Comparison of ENCODE assay signal across 1 fruit fly cellular context in genomic region chr2L:72752-73435, dm6.
TF ChIP-seq lines count a peak whose summit lies in the region.

No protein-coding gene starts in this region.

TF ChIP-seq in whole organism, embryonic, 481 proteins besides CTCF, POLR2A, EP300 and RAD21 (continued from another document and continues in another):
- no peak for TF ChIP-seq Bteb2 (GFP tag; optimal IDR thresholded peaks at IDR 0.05; lab: Kevin White, UChicago)
- TF ChIP-seq CG9876 (GFP tag; optimal IDR thresholded peaks at IDR 0.05; lab: Kevin White, UChicago) = peak; percentile 55
- TF ChIP-seq CG8765 (GFP tag; IDR thresholded peaks at IDR 0.05; lab: Robert Waterston, UW) = no peak
- no peak for TF ChIP-seq Hmx (GFP tag; optimal IDR thresholded peaks at IDR 0.05; lab: Kevin White, UChicago)
- no peak for TF ChIP-seq MTF-1 (GFP tag; optimal IDR thresholded peaks at IDR 0.05; lab: Kevin White, UChicago; ENCODE audit: borderline replicate concordance)
- peak; percentile 49 for TF ChIP-seq PHDP (tag; optimal IDR thresholded peaks at IDR 0.05; lab: Kevin White, UChicago)
- no peak for TF ChIP-seq Nf-YA (GFP tag; IDR thresholded peaks at IDR 0.05; lab: Robert Waterston, UW)
- TF ChIP-seq CrebB (tag; optimal IDR thresholded peaks at IDR 0.05; lab: Kevin White, UChicago) = peak; percentile 21
- TF ChIP-seq da (GFP tag; optimal IDR thresholded peaks at IDR 0.05; lab: Kevin White, UChicago) = no peak
- TF ChIP-seq vfl (GFP tag; optimal IDR thresholded peaks at IDR 0.05; lab: Kevin White, UChicago) = no peak
- TF ChIP-seq dimm (GFP tag; IDR thresholded peaks at IDR 0.05; lab: Robert Waterston, UW) = no peak
- TF ChIP-seq CG4424 (GFP tag; optimal IDR thresholded peaks at IDR 0.05; lab: Kevin White, UChicago) = peak; percentile 16
- peak; percentile 20 for TF ChIP-seq CG16863 (GFP tag; optimal IDR thresholded peaks at IDR 0.05; lab: Kevin White, UChicago)
- peak; percentile 91 for TF ChIP-seq CG13894 (tag; optimal IDR thresholded peaks at IDR 0.05; lab: Kevin White, UChicago)
- peak; percentile 39 for TF ChIP-seq Camta (GFP tag; optimal IDR thresholded peaks at IDR 0.05; lab: Kevin White, UChicago)
- no peak for TF ChIP-seq Xrp1 (GFP tag; IDR thresholded peaks at IDR 0.05; lab: Robert Waterston, UW)
- peak; percentile 2 for TF ChIP-seq stwl (tag; optimal IDR thresholded peaks at IDR 0.05; lab: Kevin White, UChicago)
- peak; percentile 90 for TF ChIP-seq CG31365 (tag; optimal IDR thresholded peaks at IDR 0.05; lab: Kevin White, UChicago)
- peak; percentile 57 for TF ChIP-seq pita (GFP tag; optimal IDR thresholded peaks at IDR 0.05; lab: Kevin White, UChicago)
- peak; percentile 63 for TF ChIP-seq bbx (GFP tag; IDR thresholded peaks at IDR 0.05; lab: Robert Waterston, UW; ENCODE audit: partially characterized antibody)
- peak; percentile 59 for TF ChIP-seq CG4282 (GFP tag; optimal IDR thresholded peaks at IDR 0.05; lab: Kevin White, UChicago)
- peak; percentile 22; the same call in 1 of the 2 replicates for TF ChIP-seq CG7372 (GFP tag; IDR thresholded peaks at IDR 0.05; lab: Robert Waterston, UW)
- no peak for TF ChIP-seq wor (GFP tag; IDR thresholded peaks at IDR 0.05; lab: Robert Waterston, UW)
- TF ChIP-seq odd (GFP tag; optimal IDR thresholded peaks at IDR 0.05; lab: Kevin White, UChicago) = no peak
- no peak for TF ChIP-seq ATbp (GFP tag; optimal IDR thresholded peaks at IDR 0.05; lab: Kevin White, UChicago)
- no peak for TF ChIP-seq Hr39 (optimal IDR thresholded peaks at IDR 0.05; lab: Kevin White, UChicago)
- peak; percentile 56 for TF ChIP-seq chn (GFP tag; optimal IDR thresholded peaks at IDR 0.05; lab: Kevin White, UChicago)
- peak; percentile 67 for TF ChIP-seq sna (GFP tag; IDR thresholded peaks at IDR 0.05; lab: Robert Waterston, UW; ENCODE audit: partially characterized antibody)
- TF ChIP-seq Ets97D (GFP tag; optimal IDR thresholded peaks at IDR 0.05; lab: Kevin White, UChicago) = peak; percentile 75
- TF ChIP-seq CG18619 (GFP tag; optimal IDR thresholded peaks at IDR 0.05; lab: Kevin White, UChicago) = no peak
- TF ChIP-seq Hey (tag; optimal IDR thresholded peaks at IDR 0.05; lab: Kevin White, UChicago) = no peak
- peak; percentile 25 for TF ChIP-seq mam (GFP tag; optimal IDR thresholded peaks at IDR 0.05; lab: Kevin White, UChicago)
- 0 out of 3 replicates have a peak, but pooled peaks have one; percentile 22 for TF ChIP-seq CG11560 (tag; IDR thresholded peaks at IDR 0.05; lab: Robert Waterston, UW)
- no peak for TF ChIP-seq CG6175 (GFP tag; IDR thresholded peaks at IDR 0.05; lab: Robert Waterston, UW)
- TF ChIP-seq CG7786 (GFP tag; optimal IDR thresholded peaks at IDR 0.05; lab: Kevin White, UChicago) = no peak
- peak; percentile 9 for TF ChIP-seq phol (tag; optimal IDR thresholded peaks at IDR 0.05; lab: Kevin White, UChicago)
- no peak for TF ChIP-seq btn (GFP tag; optimal IDR thresholded peaks at IDR 0.05; lab: Kevin White, UChicago)
- peak; percentile 54; the same call in 1 of the 2 replicates for TF ChIP-seq Scr (GFP tag; IDR thresholded peaks at IDR 0.05; lab: Robert Waterston, UW; ENCODE audit: partially characterized antibody)
- TF ChIP-seq MESR4 (GFP tag; optimal IDR thresholded peaks at IDR 0.05; lab: Kevin White, UChicago) = no peak
- no peak for TF ChIP-seq nmo (GFP tag; optimal IDR thresholded peaks at IDR 0.05; lab: Kevin White, UChicago)
- no peak for TF ChIP-seq ham (GFP tag; IDR thresholded peaks at IDR 0.05; lab: Robert Waterston, UW)
- no peak for TF ChIP-seq CG16815 (GFP tag; optimal IDR thresholded peaks at IDR 0.05; lab: Kevin White, UChicago)
- no peak for TF ChIP-seq fru (optimal IDR thresholded peaks at IDR 0.05; lab: Kevin White, UChicago)
- TF ChIP-seq Hsf (GFP tag; optimal IDR thresholded peaks at IDR 0.05; lab: Kevin White, UChicago) = peak; percentile 18
- no peak for TF ChIP-seq otp (GFP tag; IDR thresholded peaks at IDR 0.05; lab: Robert Waterston, UW)
- no peak for TF ChIP-seq fd96Cb (tag; optimal IDR thresholded peaks at IDR 0.05; lab: Kevin White, UChicago)
- TF ChIP-seq fu2 (GFP tag; optimal IDR thresholded peaks at IDR 0.05; lab: Kevin White, UChicago) = peak; percentile 0
- TF ChIP-seq lmd (GFP tag; IDR thresholded peaks at IDR 0.05; lab: Robert Waterston, UW) = peak; percentile 25; the same call in 1 of the 2 replicates
- no peak for TF ChIP-seq croc (GFP tag; conservative IDR thresholded peaks at IDR 0.05; lab: Robert Waterston, UW)
- TF ChIP-seq psq (GFP tag; optimal IDR thresholded peaks at IDR 0.05; lab: Kevin White, UChicago) = peak; percentile 96
- no peak for TF ChIP-seq gce (GFP tag; IDR thresholded peaks at IDR 0.05; lab: Robert Waterston, UW)
- peak; percentile 10 for TF ChIP-seq maf-S (GFP tag; optimal IDR thresholded peaks at IDR 0.05; lab: Kevin White, UChicago)
- peak; percentile 31 for TF ChIP-seq CG10209 (GFP tag; optimal IDR thresholded peaks at IDR 0.05; lab: Kevin White, UChicago)
- no peak for TF ChIP-seq trem (tag; optimal IDR thresholded peaks at IDR 0.05; lab: Kevin White, UChicago)
- no peak for TF ChIP-seq cas (GFP tag; IDR thresholded peaks at IDR 0.05; lab: Robert Waterston, UW)
- TF ChIP-seq kay (GFP tag; optimal IDR thresholded peaks at IDR 0.05; lab: Kevin White, UChicago) = no peak
- peak; percentile 15 for TF ChIP-seq HLH54F (GFP tag; optimal IDR thresholded peaks at IDR 0.05; lab: Kevin White, UChicago)
- peak; percentile 15 for TF ChIP-seq CG15269 (tag; optimal IDR thresholded peaks at IDR 0.05; lab: Kevin White, UChicago)
- TF ChIP-seq luna (GFP tag; optimal IDR thresholded peaks at IDR 0.05; lab: Kevin White, UChicago) = no peak
- TF ChIP-seq pho (GFP tag; optimal IDR thresholded peaks at IDR 0.05; lab: Kevin White, UChicago) = peak; percentile 0
- TF ChIP-seq CG32772 (GFP tag; IDR thresholded peaks at IDR 0.05; lab: Robert Waterston, UW) = no peak
- TF ChIP-seq CG11723 (GFP tag; optimal IDR thresholded peaks at IDR 0.05; lab: Kevin White, UChicago) = no peak
- TF ChIP-seq cwo (GFP tag; optimal IDR thresholded peaks at IDR 0.05; lab: Kevin White, UChicago) = no peak
- no peak for TF ChIP-seq hkb (optimal IDR thresholded peaks at IDR 0.05; lab: Kevin White, UChicago)
- no peak for TF ChIP-seq hkb (GFP tag; IDR thresholded peaks at IDR 0.05; lab: Robert Waterston, UW)
- TF ChIP-seq CG7987 (GFP tag; optimal IDR thresholded peaks at IDR 0.05; lab: Kevin White, UChicago) = peak; percentile 81
- no peak for TF ChIP-seq CG13775 (GFP tag; optimal IDR thresholded peaks at IDR 0.05; lab: Kevin White, UChicago)
- TF ChIP-seq mld (GFP tag; IDR thresholded peaks at IDR 0.05; lab: Robert Waterston, UW; ENCODE audit: partially characterized antibody) = no peak
- TF ChIP-seq CG6765 (GFP tag; optimal IDR thresholded peaks at IDR 0.05; lab: Kevin White, UChicago) = no peak
- TF ChIP-seq Ets65A (GFP tag; lab: Kevin White, UChicago) = no peak
- TF ChIP-seq CG7839 (tag; optimal IDR thresholded peaks at IDR 0.05; lab: Kevin White, UChicago) = peak; percentile 36
- no peak for TF ChIP-seq tap (tag; optimal IDR thresholded peaks at IDR 0.05; lab: Kevin White, UChicago)
- no peak for TF ChIP-seq disco-r (GFP tag; optimal IDR thresholded peaks at IDR 0.05; lab: Kevin White, UChicago)
- no peak for TF ChIP-seq Dfd (GFP tag; optimal IDR thresholded peaks at IDR 0.05; lab: Kevin White, UChicago)
- TF ChIP-seq BEAF-32 (GFP tag; optimal IDR thresholded peaks at IDR 0.05; lab: Kevin White, UChicago) = peak; percentile 71
- no peak for TF ChIP-seq insv (GFP tag; optimal IDR thresholded peaks at IDR 0.05; lab: Kevin White, UChicago)
- peak; percentile 29; the same call in 1 of the 2 replicates for TF ChIP-seq ttk (GFP tag; IDR thresholded peaks at IDR 0.05; lab: Robert Waterston, UW)
- peak; percentile 70 for TF ChIP-seq HmgZ (tag; optimal IDR thresholded peaks at IDR 0.05; lab: Kevin White, UChicago)
- no peak for TF ChIP-seq Oaz (GFP tag; IDR thresholded peaks at IDR 0.05; lab: Robert Waterston, UW)
- TF ChIP-seq crp (GFP tag; optimal IDR thresholded peaks at IDR 0.05; lab: Kevin White, UChicago) = peak in 1 of 2 experiments; percentile 68
- TF ChIP-seq ab (GFP tag; optimal IDR thresholded peaks at IDR 0.05; lab: Kevin White, UChicago) = no peak
- TF ChIP-seq corto (GFP tag; optimal IDR thresholded peaks at IDR 0.05; lab: Kevin White, UChicago) = no peak
- TF ChIP-seq Med (GFP tag; lab: Kevin White, UChicago) = peak; percentile 94
- no peak for TF ChIP-seq H15 (GFP tag; IDR thresholded peaks at IDR 0.05; lab: Robert Waterston, UW)
- TF ChIP-seq CG11247 (GFP tag; IDR thresholded peaks at IDR 0.05; lab: Robert Waterston, UW) = peak; percentile 76
- TF ChIP-seq lilli (GFP tag; optimal IDR thresholded peaks at IDR 0.05; lab: Kevin White, UChicago) = peak; percentile 71
- TF ChIP-seq CG2129 (GFP tag; IDR thresholded peaks at IDR 0.05; lab: Robert Waterston, UW; ENCODE audit: partially characterized antibody) = no peak
- no peak for TF ChIP-seq CG3065 (GFP tag; optimal IDR thresholded peaks at IDR 0.05; lab: Kevin White, UChicago)
- TF ChIP-seq sens-2 (GFP tag; IDR thresholded peaks at IDR 0.05; lab: Robert Waterston, UW) = no peak
- no peak for TF ChIP-seq gcm (GFP tag; optimal IDR thresholded peaks at IDR 0.05; lab: Kevin White, UChicago)
- TF ChIP-seq CG15696 (tag; optimal IDR thresholded peaks at IDR 0.05; lab: Kevin White, UChicago) = no peak
- TF ChIP-seq gsb (GFP tag; IDR thresholded peaks at IDR 0.05; lab: Robert Waterston, UW) = no peak
- no peak for TF ChIP-seq fd3F (GFP tag; optimal IDR thresholded peaks at IDR 0.05; lab: Kevin White, UChicago)
- TF ChIP-seq ewg (GFP tag; optimal IDR thresholded peaks at IDR 0.05; lab: Kevin White, UChicago) = peak; percentile 69
- TF ChIP-seq zfh1 (GFP tag; IDR thresholded peaks at IDR 0.05; lab: Robert Waterston, UW) = peak; percentile 13; the same call in 1 of the 3 replicates
- 0 out of 2 replicates have a peak, but pooled peaks have one; percentile 11 for TF ChIP-seq CG11085 (GFP tag; IDR thresholded peaks at IDR 0.05; lab: Robert Waterston, UW)
- peak; percentile 65; the same call in 2 of the 3 replicates for TF ChIP-seq Opbp (GFP tag; IDR thresholded peaks at IDR 0.05; lab: Robert Waterston, UW; ENCODE audit: partially characterized antibody)
- peak; percentile 53; the same call in 1 of the 2 replicates for TF ChIP-seq HLH3B (GFP tag; IDR thresholded peaks at IDR 0.05; lab: Robert Waterston, UW)
- no peak for TF ChIP-seq bsh (GFP tag; optimal IDR thresholded peaks at IDR 0.05; lab: Kevin White, UChicago)
- peak; percentile 59 for TF ChIP-seq sens (GFP tag; lab: Kevin White, UChicago)
- TF ChIP-seq CG13123 (GFP tag; optimal IDR thresholded peaks at IDR 0.05; lab: Kevin White, UChicago) = peak; percentile 32
- no peak for TF ChIP-seq Fer2 (tag; optimal IDR thresholded peaks at IDR 0.05; lab: Kevin White, UChicago)
- no peak for TF ChIP-seq Atf3 (GFP tag; optimal IDR thresholded peaks at IDR 0.05; lab: Kevin White, UChicago)
- TF ChIP-seq NC2α (GFP tag; optimal IDR thresholded peaks at IDR 0.05; lab: Kevin White, UChicago) = peak; percentile 1
- no peak for TF ChIP-seq CG2202 (tag; optimal IDR thresholded peaks at IDR 0.05; lab: Kevin White, UChicago)
- TF ChIP-seq CG14014 (GFP tag; IDR thresholded peaks at IDR 0.05; lab: Robert Waterston, UW) = no peak
- no peak for TF ChIP-seq CG10462 (GFP tag; optimal IDR thresholded peaks at IDR 0.05; lab: Kevin White, UChicago)
- TF ChIP-seq sd (tag; optimal IDR thresholded peaks at IDR 0.05; lab: Kevin White, UChicago) = peak; percentile 49
- TF ChIP-seq MBD-R2 (GFP tag; IDR thresholded peaks at IDR 0.05; lab: Robert Waterston, UW) = peak; percentile 32; the same call in 1 of the 2 replicates
- no peak for TF ChIP-seq wdn (GFP tag; IDR thresholded peaks at IDR 0.05; lab: Robert Waterston, UW)
- TF ChIP-seq CG13287 (GFP tag; IDR thresholded peaks at IDR 0.05; lab: Robert Waterston, UW; ENCODE audit: partially characterized antibody) = peak; percentile 81
- peak; percentile 35 for TF ChIP-seq Fer1 (GFP tag; optimal IDR thresholded peaks at IDR 0.05; lab: Kevin White, UChicago)
- TF ChIP-seq CG17328 (GFP tag; IDR thresholded peaks at IDR 0.05; lab: Robert Waterston, UW) = no peak
- no peak for TF ChIP-seq oc (tag; optimal IDR thresholded peaks at IDR 0.05; lab: Kevin White, UChicago)
- peak; percentile 30 to 52 for TF ChIP-seq Pdp1 (GFP tag; optimal IDR thresholded peaks at IDR 0.05; lab: Kevin White, UChicago)
- TF ChIP-seq CG15479 (GFP tag; optimal IDR thresholded peaks at IDR 0.05; lab: Kevin White, UChicago) = no peak
- TF ChIP-seq CG4730 (GFP tag; IDR thresholded peaks at IDR 0.05; lab: Robert Waterston, UW) = peak; percentile 45; the same call in 1 of the 2 replicates
- TF ChIP-seq bowl (GFP tag; IDR thresholded peaks at IDR 0.05; lab: Robert Waterston, UW) = no peak
- TF ChIP-seq CG10431 (GFP tag; optimal IDR thresholded peaks at IDR 0.05; lab: Kevin White, UChicago) = no peak
- peak; percentile 34 for TF ChIP-seq Fer3 (tag; optimal IDR thresholded peaks at IDR 0.05; lab: Kevin White, UChicago)
- no peak for TF ChIP-seq crc (GFP tag; optimal IDR thresholded peaks at IDR 0.05; lab: Kevin White, UChicago)
- TF ChIP-seq slp2 (GFP tag; optimal IDR thresholded peaks at IDR 0.05; lab: Kevin White, UChicago) = peak; percentile 28
- peak; percentile 83 for TF ChIP-seq Dbx (GFP tag; IDR thresholded peaks at IDR 0.05; lab: Robert Waterston, UW)
- peak; percentile 66 for TF ChIP-seq pzg (GFP tag; optimal IDR thresholded peaks at IDR 0.05; lab: Kevin White, UChicago)
- no peak for TF ChIP-seq D (optimal IDR thresholded peaks at IDR 0.05; lab: Kevin White, UChicago)
- no peak for TF ChIP-seq D (GFP tag; optimal IDR thresholded peaks at IDR 0.05; lab: Kevin White, UChicago)
- no peak for TF ChIP-seq Dip2 (GFP tag; IDR thresholded peaks at IDR 0.05; lab: Robert Waterston, UW)
- no peak for TF ChIP-seq CG12236 (GFP tag; optimal IDR thresholded peaks at IDR 0.05; lab: Kevin White, UChicago)
- no peak for TF ChIP-seq CG10274 (GFP tag; optimal IDR thresholded peaks at IDR 0.05; lab: Kevin White, UChicago)
- TF ChIP-seq CG12391 (tag; optimal IDR thresholded peaks at IDR 0.05; lab: Kevin White, UChicago) = peak; percentile 24
- no peak for TF ChIP-seq zf30C (GFP tag; optimal IDR thresholded peaks at IDR 0.05; lab: Kevin White, UChicago)
- TF ChIP-seq CG10321 (GFP tag; IDR thresholded peaks at IDR 0.05; lab: Robert Waterston, UW) = 0 out of 2 replicates have a peak, but pooled peaks have one; percentile 31
- no peak for TF ChIP-seq CG11398 (GFP tag; optimal IDR thresholded peaks at IDR 0.05; lab: Kevin White, UChicago)
- no peak for TF ChIP-seq pan (optimal IDR thresholded peaks at IDR 0.05; lab: Kevin White, UChicago)
- TF ChIP-seq pan (GFP tag; optimal IDR thresholded peaks at IDR 0.05 in 1 of 2, IDR thresholded peaks at IDR 0.05 in 1 of 2) = peak in 1 of 2 experiments; percentile 49
